Fruit fly (Drosophila melanogaster) whole organism, embryonic: ENCODE results near the gene CG2187.

ENCODE experiments used
- Antp ChIP-seq: fragments of 200-800 bp; sonication (Bioruptor generic); optimal IDR thresholded peaks from 3 replicates; lab custom pipeline; 2016; ENCODE audit warnings: missing biosample characterization, missing genetic modification characterization
- Atf6 ChIP-seq: fragments of 200-800 bp; sonication (Bioruptor generic); IDR thresholded peaks from 2 replicates; pipeline ENCODE4 v1.3.6; 2022; ENCODE audit warnings: missing biosample characterization, missing genetic modification characterization
- B-H1 ChIP-seq: fragments of 200-800 bp; sonication (Bioruptor generic); IDR thresholded peaks from 3 replicates; pipeline ENCODE4 v1.3.6; 2022; ENCODE audit warnings: missing biosample characterization, missing genetic modification characterization
- CG10209 ChIP-seq: fragments of 200-800 bp; sonication (Bioruptor generic); optimal IDR thresholded peaks from 3 replicates; lab custom pipeline; 2017; ENCODE audit warnings: missing biosample characterization, mild to moderate bottlenecking, missing genetic modification characterization, missing genetic modification reagents
- CG10462 ChIP-seq: fragments of 200-800 bp; sonication (Bioruptor generic); optimal IDR thresholded peaks from 2 replicates; lab custom pipeline; 2016; ENCODE audit warnings: missing biosample characterization, missing genetic modification characterization
- CG10565 ChIP-seq: fragments of 200-800 bp; sonication (Bioruptor generic); optimal IDR thresholded peaks from 3 replicates; lab custom pipeline; 2016; ENCODE audit warnings: missing biosample characterization, mild to moderate bottlenecking, missing genetic modification characterization
- CG12071 ChIP-seq: fragments of 200-800 bp; sonication (Bioruptor generic); optimal IDR thresholded peaks from 3 replicates; lab custom pipeline; 2018; ENCODE audit warnings: missing biosample characterization, mild to moderate bottlenecking, missing genetic modification characterization
- CG15514 ChIP-seq: fragments of 200-800 bp; sonication (Bioruptor generic); optimal IDR thresholded peaks from 3 replicates; lab custom pipeline; 2017; ENCODE audit warnings: missing biosample characterization, missing genetic modification characterization, mild to moderate bottlenecking, moderate library complexity, missing genetic modification reagents
- CG17328 ChIP-seq: fragments of 200-800 bp; sonication (Bioruptor generic); IDR thresholded peaks from 2 replicates; pipeline ENCODE4 v1.3.6; 2022; ENCODE audit warnings: missing biosample characterization, missing genetic modification characterization
- CG17568 ChIP-seq: fragments of 200-800 bp; sonication (Bioruptor generic); optimal IDR thresholded peaks from 2 replicates; lab custom pipeline; 2018; ENCODE audit warnings: missing biosample characterization, mild to moderate bottlenecking, missing genetic modification characterization, moderate library complexity
- CG17802 ChIP-seq: fragments of 200-800 bp; sonication (Bioruptor generic); optimal IDR thresholded peaks from 2 replicates; lab custom pipeline; 2018; ENCODE audit warnings: missing biosample characterization, mild to moderate bottlenecking, missing genetic modification characterization, moderate library complexity
- CG18011 ChIP-seq: fragments of 200-800 bp; sonication (Bioruptor generic); optimal IDR thresholded peaks from 2 replicates; lab custom pipeline; 2017; ENCODE audit warnings: missing biosample characterization, missing genetic modification characterization, mild to moderate bottlenecking, moderate library complexity, missing genotype
- CG1832 ChIP-seq: fragments of 200-800 bp; sonication (Bioruptor generic); optimal IDR thresholded peaks from 2 replicates; lab custom pipeline; 2017; ENCODE audit warnings: missing biosample characterization, mild to moderate bottlenecking, missing genetic modification characterization, inconsistent platforms
- CG2199 ChIP-seq: fragments of 200-800 bp; sonication (Bioruptor generic); IDR thresholded peaks from 3 replicates; pipeline ENCODE4 v1.3.6; 2022; ENCODE audit warnings: missing biosample characterization, missing genetic modification characterization
- CG2678 ChIP-seq: fragments of 200-800 bp; sonication (Bioruptor generic); optimal IDR thresholded peaks from 3 replicates; lab custom pipeline; 2019; ENCODE audit warnings: missing biosample characterization, mild to moderate bottlenecking, missing genetic modification characterization, moderate library complexity
- CG30431 ChIP-seq: fragments of 200-800 bp; sonication (Bioruptor generic); optimal IDR thresholded peaks from 2 replicates; lab custom pipeline; 2017; ENCODE audit warnings: missing biosample characterization, missing genetic modification characterization
- CG3281 ChIP-seq: fragments of 200-800 bp; sonication (Bioruptor generic); optimal IDR thresholded peaks from 3 replicates; lab custom pipeline; 2017; ENCODE audit warnings: missing biosample characterization, mild to moderate bottlenecking, missing genetic modification characterization
- CG3726 ChIP-seq: fragments of 200-800 bp; sonication (Bioruptor generic); IDR thresholded peaks from 3 replicates; pipeline ENCODE4, ENCODE4 v1.3.6; 2022; ENCODE audit warnings: missing biosample characterization, missing genetic modification characterization
- CG3995 ChIP-seq: fragments of 200-800 bp; sonication (Bioruptor generic); optimal IDR thresholded peaks from 3 replicates; lab custom pipeline; 2016; ENCODE audit warnings: missing biosample characterization, missing genetic modification characterization
- CG4282 ChIP-seq: fragments of 200-800 bp; sonication (Bioruptor generic); optimal IDR thresholded peaks from 2 replicates; lab custom pipeline; 2016; ENCODE audit warnings: missing biosample characterization, missing genetic modification characterization
- CG4328 ChIP-seq: fragments of 200-800 bp; sonication (Bioruptor generic); optimal IDR thresholded peaks from 3 replicates; lab custom pipeline; 2017; ENCODE audit warnings: missing biosample characterization, missing genetic modification reagents, missing genetic modification characterization
- CG7556 ChIP-seq: fragments of 200-800 bp; sonication (Bioruptor generic); optimal IDR thresholded peaks from 2 replicates; lab custom pipeline; 2017; ENCODE audit warnings: missing biosample characterization, mild to moderate bottlenecking, missing genetic modification characterization
- CG8281 ChIP-seq: fragments of 200-800 bp; sonication (Bioruptor generic); optimal IDR thresholded peaks from 2 replicates; lab custom pipeline; 2018; ENCODE audit warnings: missing biosample characterization, mild to moderate bottlenecking, missing genetic modification characterization, moderate library complexity
- CG9215 ChIP-seq: fragments of 200-800 bp; sonication (Bioruptor generic); IDR thresholded peaks from 2 replicates; pipeline ENCODE4 v1.3.6; 2022; ENCODE audit warnings: missing biosample characterization, missing genetic modification characterization
- CG9932 ChIP-seq: fragments of 200-800 bp; sonication (Bioruptor generic); IDR thresholded peaks from 2 replicates; pipeline ENCODE4 v1.3.6; 2022; ENCODE audit warnings: missing biosample characterization, missing genetic modification characterization
- Dip2 ChIP-seq: fragments of 200-800 bp; sonication (Bioruptor generic); IDR thresholded peaks from 2 replicates; pipeline ENCODE4 v1.3.6; 2022; ENCODE audit warnings: missing biosample characterization, missing genetic modification characterization
- Lpt ChIP-seq: fragments of >200 bp; optimal IDR thresholded peaks from 2 replicates; lab custom pipeline; 2018; ENCODE audit warnings: missing biosample characterization, missing genetic modification characterization
- NC2β ChIP-seq: fragments of 200-800 bp; sonication (Bioruptor generic); optimal IDR thresholded peaks from 2 replicates; lab custom pipeline; 2016; ENCODE audit warnings: missing biosample characterization, missing genetic modification characterization
- Poxn ChIP-seq: fragments of 200-800 bp; sonication (Bioruptor generic); IDR thresholded peaks from 2 replicates; pipeline ENCODE4 v1.3.6; 2022; ENCODE audit warnings: missing biosample characterization, missing genetic modification characterization
- Trl ChIP-seq, 3 experiments: fragments of >200 bp in 2 of 3; fragments of 200-800 bp in 1 of 3; sonication (Bioruptor generic) in 1 of 3; optimal IDR thresholded peaks; 2 replicates in 1 of 3; 3 replicates in 2 of 3; lab custom pipeline; 2016 to 2017; ENCODE audit warnings: missing biosample characterization in 1 of 3, missing genetic modification characterization in 1 of 3
- ato ChIP-seq: fragments of 200-800 bp; sonication (Bioruptor generic); IDR thresholded peaks from 2 replicates; pipeline ENCODE4 v1.3.6; 2022; ENCODE audit warnings: missing biosample characterization, missing genetic modification characterization; ENCODE audit not compliant: partially characterized antibody
- bcd ChIP-seq: fragments of 200-800 bp; sonication (Bioruptor generic); optimal IDR thresholded peaks from 2 replicates; lab custom pipeline; 2017; ENCODE audit warnings: missing biosample characterization, mild to moderate bottlenecking, missing genetic modification characterization
- br ChIP-seq: fragments of >200 bp; optimal IDR thresholded peaks from 2 replicates; lab custom pipeline; 2017
- croc ChIP-seq: fragments of 200-800 bp; sonication (Bioruptor generic); conservative IDR thresholded peaks from 3 replicates; pipeline ENCODE4 v1.3.6; 2022; ENCODE audit warnings: missing biosample characterization, missing genetic modification characterization
- exex ChIP-seq: fragments of 200-800 bp; sonication (Bioruptor generic); optimal IDR thresholded peaks from 4 replicates; lab custom pipeline; 2018; ENCODE audit warnings: missing biosample characterization, mild to moderate bottlenecking, missing genetic modification characterization, moderate library complexity
- fd3F ChIP-seq: fragments of 200-800 bp; sonication (Bioruptor generic); optimal IDR thresholded peaks from 2 replicates; lab custom pipeline; 2018; ENCODE audit warnings: missing biosample characterization, mild to moderate bottlenecking, missing genetic modification characterization, moderate library complexity
- gce ChIP-seq: fragments of 200-800 bp; sonication (Bioruptor generic); IDR thresholded peaks from 3 replicates; pipeline ENCODE4 v1.3.6; 2022; ENCODE audit warnings: missing biosample characterization, missing genetic modification characterization
- grn ChIP-seq: fragments of 200-800 bp; sonication (Bioruptor generic); optimal IDR thresholded peaks from 3 replicates; lab custom pipeline; 2017; ENCODE audit warnings: missing biosample characterization, missing genetic modification characterization
- hkb ChIP-seq, 2 experiments: fragments of 200-800 bp in 1 of 2; fragments of >200 bp in 1 of 2; sonication (Bioruptor generic) in 1 of 2; IDR thresholded peaks in 1 of 2; optimal IDR thresholded peaks in 1 of 2; 2 replicates each; pipeline versions ENCODE4 v1.3.6 to Lab custom; 2017 to 2022; ENCODE audit warnings: missing biosample characterization in 1 of 2, missing genetic modification characterization in 1 of 2
- hth ChIP-seq: fragments of >200 bp; optimal IDR thresholded peaks from 2 replicates; lab custom pipeline; 2017; ENCODE audit warnings: inconsistent platforms
- kay ChIP-seq: fragments of 200-800 bp; sonication (Bioruptor generic); optimal IDR thresholded peaks from 2 replicates; lab custom pipeline; 2016; ENCODE audit warnings: missing biosample characterization, missing genetic modification characterization
- ken ChIP-seq: fragments of 200-800 bp; sonication (Bioruptor generic); IDR thresholded peaks from 3 replicates; pipeline ENCODE4 v1.3.6; 2022; ENCODE audit warnings: missing biosample characterization, missing genetic modification characterization
- lmd ChIP-seq: fragments of 200-800 bp; sonication (Bioruptor generic); IDR thresholded peaks from 2 replicates; pipeline ENCODE4 v1.3.6; 2022; ENCODE audit warnings: missing biosample characterization, missing genetic modification characterization
- repo ChIP-seq: fragments of 200-800 bp; sonication (Bioruptor generic); optimal IDR thresholded peaks from 2 replicates; lab custom pipeline; 2016; ENCODE audit warnings: missing biosample characterization, missing genetic modification characterization
- run ChIP-seq: fragments of 200-800 bp; sonication (Bioruptor generic); optimal IDR thresholded peaks from 3 replicates; lab custom pipeline; 2018; ENCODE audit warnings: missing biosample characterization, mild to moderate bottlenecking, missing genetic modification characterization
- shn ChIP-seq: fragments of 200-800 bp; sonication (Bioruptor generic); optimal IDR thresholded peaks from 3 replicates; lab custom pipeline; 2016; ENCODE audit warnings: missing biosample characterization, missing genetic modification characterization
- sug ChIP-seq: fragments of 200-800 bp; optimal IDR thresholded peaks from 2 replicates; lab custom pipeline; 2019; ENCODE audit warnings: missing biosample characterization, mild to moderate bottlenecking, missing genetic modification characterization, moderate library complexity
- vfl ChIP-seq: fragments of 200-800 bp; sonication (Bioruptor generic); optimal IDR thresholded peaks from 2 replicates; lab custom pipeline; 2016; ENCODE audit warnings: missing biosample characterization, missing genetic modification characterization
- zfh2 ChIP-seq: fragments of 200-800 bp; sonication (Bioruptor generic); optimal IDR thresholded peaks from 2 replicates; lab custom pipeline; 2016; ENCODE audit warnings: missing biosample characterization, missing genetic modification characterization

Gene CG2187

DNA sequence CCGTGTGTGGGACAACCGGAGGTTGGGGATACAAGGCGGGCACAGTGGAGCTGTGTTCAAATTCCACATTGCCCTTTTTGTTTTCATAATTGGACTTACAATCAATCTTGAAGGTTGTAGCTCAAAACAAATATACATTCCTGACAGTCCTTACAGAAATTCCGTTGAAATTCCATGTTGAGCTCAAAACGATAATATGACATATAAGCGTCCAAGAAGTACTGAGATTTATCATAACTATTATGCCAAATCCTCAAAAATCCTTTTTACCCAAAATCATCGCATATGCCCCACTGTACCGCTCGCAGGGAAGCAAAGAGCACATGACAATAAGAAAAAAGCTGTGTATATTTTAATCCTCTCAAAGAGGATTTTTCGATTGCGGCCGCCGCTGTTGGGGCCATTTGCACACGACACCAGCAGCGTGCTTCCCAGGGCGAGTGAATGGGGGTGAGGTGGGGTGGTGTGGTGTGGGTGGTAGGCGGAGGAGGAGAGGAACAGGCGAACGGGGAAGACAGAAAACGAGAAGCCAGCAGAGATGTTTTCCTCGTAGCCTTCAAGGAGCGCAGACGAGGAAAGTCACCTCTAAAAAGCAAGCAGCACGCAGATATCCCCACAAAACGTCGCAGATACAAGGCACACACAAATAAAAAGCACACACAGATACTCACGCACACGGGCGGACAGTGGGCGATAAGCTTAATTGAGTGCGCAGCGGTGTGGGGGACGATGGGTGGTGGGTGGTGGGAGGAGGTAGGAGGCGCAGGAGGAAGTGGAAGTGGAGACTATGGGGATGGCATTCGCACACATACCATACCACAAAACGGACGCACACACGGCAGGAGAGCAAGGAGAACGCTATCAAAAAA, 40.9 kb downstream of the CG2187 start (continued):
- no peak for TF ChIP-seq ato
- no peak for TF ChIP-seq CG1832 (GFP tag; lab: Kevin White, UChicago)
- no peak for TF ChIP-seq CG2199 (GFP tag; lab: Robert Waterston, UW)
- TF ChIP-seq hth (lab: Kevin White, UChicago) = no peak
- TF ChIP-seq CG12071 (GFP tag; lab: Kevin White, UChicago) = peak; percentile 47
- no peak for TF ChIP-seq CG4282
- peak; percentile 71 for TF ChIP-seq lmd
- TF ChIP-seq ken (GFP tag; lab: Robert Waterston, UW) = 0 out of 3 replicates have a peak, but pooled peaks have one; percentile 37
- peak; percentile 78 for TF ChIP-seq CG2678 (tag; lab: Kevin White, UChicago)
- TF ChIP-seq CG4328 (GFP tag; lab: Kevin White, UChicago) = no peak
- no peak for TF ChIP-seq grn
- no peak for TF ChIP-seq hkb (optimal IDR thresholded peaks at IDR 0.05; lab: Kevin White, UChicago)
- peak; percentile 75 for TF ChIP-seq hkb (GFP tag; IDR thresholded peaks at IDR 0.05; lab: Robert Waterston, UW)
- 0 out of 3 replicates have a peak, but pooled peaks have one; percentile 22 for TF ChIP-seq B-H1 (GFP tag; lab: Robert Waterston, UW)
- peak; percentile 58 for TF ChIP-seq Antp (GFP tag; lab: Kevin White, UChicago)
- TF ChIP-seq Atf6 = peak; percentile 38; the same call in 1 of the 2 replicates
- peak; percentile 79 for TF ChIP-seq CG7556 (GFP tag; lab: Kevin White, UChicago)
- no peak for TF ChIP-seq Trl (optimal IDR thresholded peaks at IDR 0.05; lab: Kevin White, UChicago)
- TF ChIP-seq Trl (GFP tag; optimal IDR thresholded peaks at IDR 0.05; lab: Kevin White, UChicago) = peak; percentile 55
- peak; percentile 50 for TF ChIP-seq CG15514 (GFP tag; lab: Kevin White, UChicago)
- TF ChIP-seq br (lab: Kevin White, UChicago) = no peak
- TF ChIP-seq fd3F (GFP tag; lab: Kevin White, UChicago) = peak; percentile 56
- TF ChIP-seq CG8281 (tag; lab: Kevin White, UChicago) = no peak
- TF ChIP-seq Lpt (GFP tag; lab: Kevin White, UChicago) = no peak
- peak; percentile 73 for TF ChIP-seq shn (GFP tag; lab: Kevin White, UChicago)
- 0 out of 3 replicates have a peak, but pooled peaks have one; percentile 5 for TF ChIP-seq gce
- TF ChIP-seq repo (GFP tag; lab: Kevin White, UChicago) = no peak
- peak; percentile 34 for TF ChIP-seq vfl (GFP tag; lab: Kevin White, UChicago)
- no peak for TF ChIP-seq exex
- peak; percentile 31 for TF ChIP-seq sug
- peak; percentile 47 for TF ChIP-seq kay (GFP tag; lab: Kevin White, UChicago)
- TF ChIP-seq NC2β (GFP tag; lab: Kevin White, UChicago) = no peak
- TF ChIP-seq CG9932 (GFP tag; lab: Robert Waterston, UW) = peak; percentile 59
- peak; percentile 58 for TF ChIP-seq CG9215 (GFP tag; lab: Robert Waterston, UW)
- TF ChIP-seq CG10565 (GFP tag; lab: Kevin White, UChicago) = no peak
- peak; percentile 33 for TF ChIP-seq CG10462
- peak; percentile 53; the same call in 2 of the 3 replicates for TF ChIP-seq croc (GFP tag; lab: Robert Waterston, UW)
- TF ChIP-seq Dip2 (GFP tag; lab: Robert Waterston, UW) = no peak
- TF ChIP-seq CG10209 (GFP tag; lab: Kevin White, UChicago) = peak; percentile 74
- peak; percentile 39; the same call in 1 of the 2 replicates for TF ChIP-seq CG17328 (GFP tag; lab: Robert Waterston, UW)
- TF ChIP-seq zfh2 (GFP tag; lab: Kevin White, UChicago) = peak; percentile 57
- TF ChIP-seq CG3726 (GFP tag; lab: Robert Waterston, UW) = no peak
- no peak for TF ChIP-seq CG17802 (tag; lab: Kevin White, UChicago)
- TF ChIP-seq run (tag; lab: Kevin White, UChicago) = no peak
- TF ChIP-seq CG30431 (GFP tag; lab: Kevin White, UChicago) = peak; percentile 60
- peak; percentile 70 for TF ChIP-seq CG3281 (GFP tag; lab: Kevin White, UChicago)
- TF ChIP-seq bcd = peak; percentile 73
- TF ChIP-seq CG3995 (GFP tag; lab: Kevin White, UChicago) = no peak
- no peak for TF ChIP-seq CG17568
- no peak for TF ChIP-seq Poxn
- TF ChIP-seq CG18011 = peak; percentile 41
